Worm (Caenorhabditis elegans): Measurements from ENCODE around the gene lin-1.
A peak's percentile ranks its signal among the peaks of the same experiment; 100 is the strongest.

lin-1 gene

ce11 chrIV:2321546-2321945 lies 21.5 kb upstream of the lin-1 start (continued):
- TF ChIP-seq nhr-80 (tag; optimal IDR thresholded peaks at IDR 0.05), result no peak

- TF ChIP-seq T07F8.4 (tag; optimal IDR thresholded peaks at IDR 0.05) (no peak), tbp1 (GFP tag; optimal IDR thresholded peaks at IDR 0.05) (no peak), Y95B8A.8 (GFP tag; IDR thresholded peaks at IDR 0.05) (no peak), ccch-3 (GFP tag; optimal IDR thresholded peaks at IDR 0.05) (no peak), rcor-1 (GFP tag; IDR thresholded peaks at IDR 0.05) (no peak), nhr-27 (tag; optimal IDR thresholded peaks at IDR 0.05) (no peak), ceh-91 (GFP tag; IDR thresholded peaks at IDR 0.05) (no peak)
These were observed 19.9 kb upstream of the lin-1 start for ce11 chrIV:2320009-2320408.

ce11 chrIV:2316796-2317195 lies 16.7 kb upstream of the lin-1 start:
- TF ChIP-seq F23B12.7 (tag; optimal IDR thresholded peaks at IDR 0.05; ENCODE audit: insufficient read depth), result no peak
- TF ChIP-seq akir-1 (GFP tag; optimal IDR thresholded peaks at IDR 0.05), result no peak
- TF ChIP-seq mcd-1 (GFP tag; IDR thresholded peaks at IDR 0.05), result peak; percentile 84
- no peak for TF ChIP-seq T07F8.4 (tag; optimal IDR thresholded peaks at IDR 0.05)
- TF ChIP-seq hrde-1 (tag; optimal IDR thresholded peaks at IDR 0.05; ENCODE audit: borderline replicate concordance), result no peak
- TF ChIP-seq ceh-79 (tag; optimal IDR thresholded peaks at IDR 0.05), result no peak
- no peak for TF ChIP-seq rec-8 (tag; optimal IDR thresholded peaks at IDR 0.05)
- TF ChIP-seq ztf-18 (tag; optimal IDR thresholded peaks at IDR 0.05), result peak; percentile 64
- peak in 1 of 2 experiments; percentile 61 for TF ChIP-seq let-607 (tag; optimal IDR thresholded peaks at IDR 0.05)
- TF ChIP-seq snpc-4 (GFP tag; optimal IDR thresholded peaks at IDR 0.05), result no peak
- peak in 2 of 4 experiments; percentile 22 to 34 for TF ChIP-seq snpc-4 (tag; optimal IDR thresholded peaks at IDR 0.05)
- TF ChIP-seq egrh-3 (GFP tag; IDR thresholded peaks at IDR 0.05), result no peak
- peak; percentile 15 for TF ChIP-seq lsl-1 (GFP tag; optimal IDR thresholded peaks at IDR 0.05)
- peak; percentile 82 for TF ChIP-seq ekl-4 (GFP tag; IDR thresholded peaks at IDR 0.05)
- peak; percentile 49; the same call in 1 of the 2 replicates for TF ChIP-seq attf-3 (GFP tag; conservative IDR thresholded peaks at IDR 0.05)
- TF ChIP-seq unc-130 (GFP tag; optimal IDR thresholded peaks at IDR 0.05), result no peak
- TF ChIP-seq lin-26 (GFP tag; IDR thresholded peaks at IDR 0.05), result no peak
- TF ChIP-seq hmg-1.2 (GFP tag; IDR thresholded peaks at IDR 0.05), result peak; percentile 83; the same call in 1 of the 2 replicates
- TF ChIP-seq lin-35 (GFP tag; optimal IDR thresholded peaks at IDR 0.05), result peak in 1 of 3 experiments; percentile 51
- TF ChIP-seq nhr-90 (tag; optimal IDR thresholded peaks at IDR 0.05), result peak; percentile 65
- TF ChIP-seq attf-5 (GFP tag; optimal IDR thresholded peaks at IDR 0.05), result peak; percentile 76
- no peak for TF ChIP-seq F39B2.1 (GFP tag; IDR thresholded peaks at IDR 0.05)
- no peak for TF ChIP-seq zim-3 (tag; optimal IDR thresholded peaks at IDR 0.05)
- TF ChIP-seq rcor-1 (GFP tag; IDR thresholded peaks at IDR 0.05), result peak; percentile 46; the same call in 1 of the 2 replicates
- peak; percentile 39 for TF ChIP-seq ceh-27 (GFP tag; optimal IDR thresholded peaks at IDR 0.05)
- peak; percentile 5 for TF ChIP-seq lin-40 (tag; optimal IDR thresholded peaks at IDR 0.05)
- TF ChIP-seq lin-54 (GFP tag; optimal IDR thresholded peaks at IDR 0.05), result peak; percentile 58
- no peak for TF ChIP-seq F55B11.4 (tag; optimal IDR thresholded peaks at IDR 0.05; ENCODE audit: borderline replicate concordance, insufficient read depth)
- TF ChIP-seq zfh-2 (GFP tag; conservative IDR thresholded peaks at IDR 0.05), result peak; percentile 91
- TF ChIP-seq dox-1 (GFP tag; IDR thresholded peaks at IDR 0.05), result peak; percentile 81
- no peak for TF ChIP-seq ztf-25 (GFP tag; IDR thresholded peaks at IDR 0.05)
- peak; percentile 54 for TF ChIP-seq madf-10 (tag; optimal IDR thresholded peaks at IDR 0.05)
- TF ChIP-seq cebp-1 (GFP tag; IDR thresholded peaks at IDR 0.05), result no peak
- peak; percentile 63 for TF ChIP-seq cebp-1 (tag; optimal IDR thresholded peaks at IDR 0.05)
- peak; percentile 10 for TF ChIP-seq atf-7 (tag; optimal IDR thresholded peaks at IDR 0.05)
- TF ChIP-seq Y67H2A.10 (GFP tag; conservative IDR thresholded peaks at IDR 0.05), result peak; percentile 34; the same call in 1 of the 2 replicates
- TF ChIP-seq let-526 (GFP tag; IDR thresholded peaks at IDR 0.05), result no peak
- TF ChIP-seq efl-1 (GFP tag; optimal IDR thresholded peaks at IDR 0.05), result no peak

Measured in whole organism, young adult.